Fruit fly (Drosophila melanogaster) whole organism, embryonic: ENCODE measurements around the gene hog.

Experiments
- CG10147 ChIP-seq: fragments of 200-800 bp; sonication (Bioruptor generic); optimal IDR thresholded peaks from 2 replicates; lab custom pipeline; 2019; ENCODE audit warnings: missing biosample characterization, mild to moderate bottlenecking, missing genetic modification characterization, moderate library complexity
- CG11504 ChIP-seq: fragments of 200-800 bp; sonication (Bioruptor generic); optimal IDR thresholded peaks from 3 replicates; lab custom pipeline; 2019; ENCODE audit warnings: missing biosample characterization, mild to moderate bottlenecking, missing genetic modification characterization, moderate library complexity
- CG11723 ChIP-seq: fragments of 200-800 bp; sonication (Bioruptor generic); optimal IDR thresholded peaks from 2 replicates; lab custom pipeline; 2017; ENCODE audit warnings: missing biosample characterization, mild to moderate bottlenecking, missing genetic modification characterization
- CG1233 ChIP-seq: fragments of 200-800 bp; sonication (Bioruptor generic); optimal IDR thresholded peaks from 4 replicates; lab custom pipeline; 2018; ENCODE audit warnings: missing biosample characterization, mild to moderate bottlenecking, missing genetic modification characterization
- CG13624 ChIP-seq: fragments of 200-800 bp; sonication (Bioruptor generic); optimal IDR thresholded peaks from 2 replicates; lab custom pipeline; 2016; ENCODE audit warnings: missing biosample characterization, missing genetic modification characterization
- CG15011 ChIP-seq: fragments of 200-800 bp; sonication (Bioruptor generic); optimal IDR thresholded peaks from 3 replicates; lab custom pipeline; 2018; ENCODE audit warnings: missing biosample characterization, mild to moderate bottlenecking, missing genetic modification characterization
- CG1603 ChIP-seq: fragments of 200-800 bp; sonication (Bioruptor generic); optimal IDR thresholded peaks from 2 replicates; lab custom pipeline; 2019; ENCODE audit warnings: missing biosample characterization, mild to moderate bottlenecking, missing genetic modification characterization, moderate library complexity
- CG16813 ChIP-seq: fragments of 200-800 bp; sonication (Bioruptor generic); IDR thresholded peaks from 3 replicates; pipeline ENCODE4 v1.3.6; 2022; ENCODE audit warnings: missing biosample characterization, missing genetic modification characterization; ENCODE audit not compliant: partially characterized antibody
- CG17802 ChIP-seq: fragments of 200-800 bp; sonication (Bioruptor generic); optimal IDR thresholded peaks from 2 replicates; lab custom pipeline; 2018; ENCODE audit warnings: missing biosample characterization, mild to moderate bottlenecking, missing genetic modification characterization, moderate library complexity
- CG1792 ChIP-seq: fragments of 200-800 bp; sonication (Bioruptor generic); optimal IDR thresholded peaks from 2 replicates; lab custom pipeline; 2016; ENCODE audit warnings: missing biosample characterization, missing genetic modification characterization
- CG18262 ChIP-seq: fragments of 200-800 bp; optimal IDR thresholded peaks from 3 replicates; lab custom pipeline; 2019; ENCODE audit warnings: missing biosample characterization, mild to moderate bottlenecking, missing genetic modification characterization, moderate library complexity
- CG31388 ChIP-seq: fragments of 200-800 bp; sonication (Bioruptor generic); optimal IDR thresholded peaks from 2 replicates; lab custom pipeline; 2016; ENCODE audit warnings: missing biosample characterization, missing genetic modification characterization
- CG3281 ChIP-seq: fragments of 200-800 bp; sonication (Bioruptor generic); optimal IDR thresholded peaks from 3 replicates; lab custom pipeline; 2017; ENCODE audit warnings: missing biosample characterization, mild to moderate bottlenecking, missing genetic modification characterization
- CG34422 ChIP-seq: fragments of 200-800 bp; sonication (Bioruptor generic); IDR thresholded peaks from 3 replicates; pipeline ENCODE4 v1.3.6; 2022; ENCODE audit warnings: missing biosample characterization, missing genetic modification characterization
- CG4360 ChIP-seq: fragments of 200-800 bp; sonication (Bioruptor generic); IDR thresholded peaks from 2 replicates; pipeline ENCODE4 v1.3.6; 2022; ENCODE audit warnings: missing biosample characterization, missing genetic modification characterization
- CG4730 ChIP-seq: fragments of 200-800 bp; sonication (Bioruptor generic); IDR thresholded peaks from 2 replicates; pipeline ENCODE4 v1.3.6; 2022; ENCODE audit warnings: missing biosample characterization, missing genetic modification characterization
- CG6272 ChIP-seq: fragments of 200-800 bp; sonication (Bioruptor generic); IDR thresholded peaks from 2 replicates; pipeline ENCODE4 v1.3.6; 2022; ENCODE audit warnings: missing biosample characterization, missing genetic modification characterization
- CG6765 ChIP-seq: fragments of 200-800 bp; sonication (Bioruptor generic); optimal IDR thresholded peaks from 3 replicates; lab custom pipeline; 2017; ENCODE audit warnings: missing biosample characterization, mild to moderate bottlenecking, missing genetic modification characterization
- CG8290 ChIP-seq, 3 experiments: fragments of 200-800 bp; sonication (Bioruptor generic); optimal IDR thresholded peaks; 2 replicates each; lab custom pipeline; 2016 to 2019; ENCODE audit warnings: missing biosample characterization in 3 of 3, missing genetic modification characterization in 3 of 3, mild to moderate bottlenecking in 2 of 3, moderate library complexity in 1 of 3
- CG8478 ChIP-seq: fragments of >200 bp; optimal IDR thresholded peaks from 2 replicates; lab custom pipeline; 2018
- CG8944 ChIP-seq: fragments of 200-800 bp; sonication (Bioruptor generic); optimal IDR thresholded peaks from 3 replicates; lab custom pipeline; 2016; ENCODE audit warnings: missing biosample characterization, missing genetic modification characterization
- CG9437 ChIP-seq: fragments of 200-800 bp; sonication (Bioruptor generic); optimal IDR thresholded peaks from 2 replicates; lab custom pipeline; 2018; ENCODE audit warnings: missing biosample characterization, mild to moderate bottlenecking, missing genetic modification characterization
- CTCF ChIP-seq: fragments of 200-800 bp; sonication (Bioruptor generic); optimal IDR thresholded peaks from 2 replicates; lab custom pipeline; 2017; ENCODE audit warnings: missing biosample characterization, mild to moderate bottlenecking, missing genetic modification characterization, moderate library complexity
- Chrac-16 ChIP-seq: fragments of 200-800 bp; sonication (Bioruptor generic); optimal IDR thresholded peaks from 3 replicates; lab custom pipeline; 2016; ENCODE audit warnings: missing biosample characterization, missing genetic modification characterization
- CkIIα-i1 ChIP-seq: fragments of 200-800 bp; sonication (Bioruptor generic); IDR thresholded peaks from 2 replicates; pipeline ENCODE4 v1.3.6; 2022; ENCODE audit warnings: missing biosample characterization, missing genetic modification characterization
- Drgx ChIP-seq: fragments of 200-800 bp; sonication (Bioruptor generic); IDR thresholded peaks from 2 replicates; pipeline ENCODE4 v1.3.6; 2022; ENCODE audit warnings: missing biosample characterization, missing genetic modification characterization
- GATAe ChIP-seq: fragments of 200-800 bp; sonication (Bioruptor generic); conservative IDR thresholded peaks from 2 replicates; pipeline ENCODE4 v1.3.6; 2022; ENCODE audit warnings: missing biosample characterization, missing genetic modification characterization
- Hmx ChIP-seq: fragments of 200-800 bp; sonication (Bioruptor generic); optimal IDR thresholded peaks from 2 replicates; lab custom pipeline; 2016; ENCODE audit warnings: missing biosample characterization, missing genetic modification characterization
- Jarid2 ChIP-seq: fragments of 200-800 bp; sonication (Bioruptor generic); optimal IDR thresholded peaks from 3 replicates; lab custom pipeline; 2017; ENCODE audit warnings: mild to moderate bottlenecking, missing biosample characterization, missing genetic modification reagents, missing genetic modification characterization
- Med ChIP-seq: fragments of 200-800 bp; sonication (Bioruptor generic); peaks from one replicate; lab custom pipeline; 2016; ENCODE audit warnings: missing biosample characterization, missing genetic modification characterization, mild to moderate bottlenecking, inconsistent platforms, moderate library complexity
- Poxn ChIP-seq: fragments of 200-800 bp; sonication (Bioruptor generic); IDR thresholded peaks from 2 replicates; pipeline ENCODE4 v1.3.6; 2022; ENCODE audit warnings: missing biosample characterization, missing genetic modification characterization
- Sox102F ChIP-seq: fragments of 200-800 bp; sonication (Bioruptor generic); optimal IDR thresholded peaks from 2 replicates; lab custom pipeline; 2018; ENCODE audit warnings: missing biosample characterization, mild to moderate bottlenecking, missing genetic modification characterization, moderate library complexity
- Sry-δ ChIP-seq: fragments of 200-800 bp; sonication (Bioruptor generic); optimal IDR thresholded peaks from 2 replicates; lab custom pipeline; 2016; ENCODE audit warnings: missing biosample characterization, missing genetic modification characterization
- TFAM ChIP-seq: fragments of 200-800 bp; sonication (Bioruptor generic); optimal IDR thresholded peaks from 2 replicates; lab custom pipeline; 2017; ENCODE audit warnings: missing biosample characterization, missing genetic modification characterization, inconsistent platforms
- Xbp1 ChIP-seq: fragments of 200-800 bp; sonication (Bioruptor generic); optimal IDR thresholded peaks from 3 replicates; lab custom pipeline; 2016; ENCODE audit warnings: missing biosample characterization, mild to moderate bottlenecking, missing genetic modification characterization
- cg ChIP-seq: fragments of 200-800 bp; sonication (Bioruptor generic); optimal IDR thresholded peaks from 3 replicates; lab custom pipeline; 2019; ENCODE audit warnings: missing biosample characterization, mild to moderate bottlenecking, missing genetic modification characterization, moderate library complexity
- chn ChIP-seq: fragments of 200-800 bp; sonication (Bioruptor generic); optimal IDR thresholded peaks from 2 replicates; lab custom pipeline; 2016; ENCODE audit warnings: missing biosample characterization, missing genetic modification characterization
- ci ChIP-seq: fragments of 200-800 bp; sonication (Bioruptor generic); IDR thresholded peaks from 3 replicates; pipeline ENCODE4 v1.3.6; 2022; ENCODE audit warnings: missing biosample characterization, missing genetic modification characterization
- corto ChIP-seq: fragments of 200-800 bp; sonication (Bioruptor generic); optimal IDR thresholded peaks from 2 replicates; lab custom pipeline; 2016; ENCODE audit warnings: missing biosample characterization, mild to moderate bottlenecking, missing genetic modification characterization, moderate library complexity
- dmrt11E ChIP-seq: fragments of 200-800 bp; sonication (Bioruptor generic); optimal IDR thresholded peaks from 3 replicates; lab custom pipeline; 2018; ENCODE audit warnings: missing biosample characterization, mild to moderate bottlenecking, missing genetic modification characterization, moderate library complexity
- ems ChIP-seq: fragments of 200-800 bp; sonication (Bioruptor generic); optimal IDR thresholded peaks from 3 replicates; lab custom pipeline; 2016; ENCODE audit warnings: missing biosample characterization, missing genetic modification characterization
- ewg ChIP-seq: fragments of 200-800 bp; sonication (Bioruptor generic); optimal IDR thresholded peaks from 3 replicates; lab custom pipeline; 2017; ENCODE audit warnings: mild to moderate bottlenecking, missing biosample characterization, missing genetic modification reagents, missing genetic modification characterization
- gcm2 ChIP-seq: fragments of 200-800 bp; sonication (Bioruptor generic); optimal IDR thresholded peaks from 2 replicates; lab custom pipeline; 2016; ENCODE audit warnings: missing biosample characterization, missing genetic modification characterization
- hbn ChIP-seq: fragments of 200-800 bp; sonication (Bioruptor generic); IDR thresholded peaks from 2 replicates; pipeline ENCODE4 v1.3.6; 2022; ENCODE audit warnings: missing biosample characterization, missing genetic modification characterization; ENCODE audit not compliant: partially characterized antibody
- hth ChIP-seq: fragments of >200 bp; optimal IDR thresholded peaks from 2 replicates; lab custom pipeline; 2017; ENCODE audit warnings: inconsistent platforms
- mld ChIP-seq: fragments of 200-800 bp; sonication (Bioruptor generic); IDR thresholded peaks from 3 replicates; pipeline ENCODE4 v1.3.6; 2022; ENCODE audit warnings: missing biosample characterization, missing genetic modification characterization; ENCODE audit not compliant: partially characterized antibody
- onecut ChIP-seq: fragments of 200-800 bp; sonication (Bioruptor generic); IDR thresholded peaks from 2 replicates; pipeline ENCODE4 v1.3.6; 2022; ENCODE audit warnings: missing biosample characterization, missing genetic modification characterization
- pros ChIP-seq: fragments of 200-800 bp; sonication (Bioruptor generic); optimal IDR thresholded peaks from 3 replicates; lab custom pipeline; 2019; ENCODE audit warnings: missing biosample characterization, mild to moderate bottlenecking, missing genetic modification characterization, moderate library complexity
- ro ChIP-seq: fragments of 200-800 bp; sonication (Bioruptor generic); IDR thresholded peaks from 2 replicates; pipeline ENCODE4 v1.3.6; 2022; ENCODE audit warnings: missing biosample characterization, missing genetic modification characterization
- sc ChIP-seq, 3 experiments: fragments of >200 bp in 2 of 3; fragments of 200-800 bp in 1 of 3; sonication (Bioruptor generic) in 1 of 3; optimal IDR thresholded peaks; 2 replicates in 2 of 3; 3 replicates in 1 of 3; lab custom pipeline; 2017; ENCODE audit warnings: mild to moderate bottlenecking in 1 of 3, missing biosample characterization in 1 of 3, missing genetic modification characterization in 1 of 3, missing genetic modification reagents in 1 of 3
- sens ChIP-seq: fragments of 200-800 bp; sonication (Bioruptor generic); peaks from one replicate; lab custom pipeline; 2016; ENCODE audit warnings: missing biosample characterization, missing genetic modification characterization
- vfl ChIP-seq: fragments of 200-800 bp; sonication (Bioruptor generic); optimal IDR thresholded peaks from 2 replicates; lab custom pipeline; 2016; ENCODE audit warnings: missing biosample characterization, missing genetic modification characterization

Gene hog

DNA sequence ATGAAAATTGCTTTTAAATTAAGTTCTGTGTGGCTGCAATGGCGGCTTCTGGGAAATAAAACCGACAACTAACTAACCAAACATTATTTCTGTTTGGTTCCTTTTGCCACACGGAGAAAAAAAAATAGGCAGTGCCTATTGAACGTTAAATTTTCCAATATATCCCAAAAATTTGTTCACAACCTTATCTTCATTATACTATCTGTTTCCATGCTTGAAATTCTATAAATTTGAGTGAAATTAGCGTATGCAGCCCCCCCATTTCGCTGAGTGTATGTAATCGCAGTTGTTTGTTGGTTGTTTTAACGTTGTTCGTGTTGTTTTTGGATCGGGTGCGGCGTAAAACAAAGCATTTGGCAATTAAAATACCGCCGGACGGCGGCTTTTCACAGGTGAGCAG is 19.7 kb upstream of the hog start (continued):
- peak; percentile 2 for TF ChIP-seq chn (GFP tag; lab: Kevin White, UChicago)
- TF ChIP-seq Sry-δ (GFP tag; lab: Kevin White, UChicago) = no peak
- peak; percentile 46 for TF ChIP-seq Sox102F
- no peak for TF ChIP-seq CG8944 (GFP tag; lab: Kevin White, UChicago)
- TF ChIP-seq CG6765 (GFP tag; lab: Kevin White, UChicago) = no peak
- no peak for TF ChIP-seq vfl (GFP tag; lab: Kevin White, UChicago)
- no peak for TF ChIP-seq Jarid2 (GFP tag; lab: Kevin White, UChicago)
- TF ChIP-seq CG11723 (GFP tag; lab: Kevin White, UChicago) = no peak
- no peak for TF ChIP-seq CG8478 (lab: Kevin White, UChicago)
- no peak for TF ChIP-seq GATAe (GFP tag; lab: Robert Waterston, UW)
- TF ChIP-seq ewg (GFP tag; lab: Kevin White, UChicago) = no peak
- TF ChIP-seq CG11504 (tag; lab: Kevin White, UChicago) = peak; percentile 47
- TF ChIP-seq CG13624 (GFP tag; lab: Kevin White, UChicago) = no peak
- no peak for TF ChIP-seq CG3281 (GFP tag; lab: Kevin White, UChicago)
- no peak for TF ChIP-seq CkIIα-i1
- TF ChIP-seq pros (GFP tag; lab: Kevin White, UChicago) = no peak
- no peak for TF ChIP-seq CG1792 (GFP tag; lab: Kevin White, UChicago)
- TF ChIP-seq ro (GFP tag; lab: Robert Waterston, UW) = no peak
- no peak for TF ChIP-seq CG10147
- no peak for TF ChIP-seq CG4360 (GFP tag; lab: Robert Waterston, UW)
- TF ChIP-seq CG1603 = peak; percentile 48
- no peak for TF ChIP-seq cg
- TF ChIP-seq TFAM (GFP tag; lab: Kevin White, UChicago) = no peak
- no peak for TF ChIP-seq ems (GFP tag; lab: Kevin White, UChicago)
- no peak for TF ChIP-seq CG34422 (GFP tag; lab: Robert Waterston, UW)
- no peak for TF ChIP-seq Chrac-16 (GFP tag; lab: Kevin White, UChicago)
- TF ChIP-seq Hmx (GFP tag; lab: Kevin White, UChicago) = no peak
- peak; percentile 26 for TF ChIP-seq Xbp1 (GFP tag; lab: Kevin White, UChicago)

DNA sequence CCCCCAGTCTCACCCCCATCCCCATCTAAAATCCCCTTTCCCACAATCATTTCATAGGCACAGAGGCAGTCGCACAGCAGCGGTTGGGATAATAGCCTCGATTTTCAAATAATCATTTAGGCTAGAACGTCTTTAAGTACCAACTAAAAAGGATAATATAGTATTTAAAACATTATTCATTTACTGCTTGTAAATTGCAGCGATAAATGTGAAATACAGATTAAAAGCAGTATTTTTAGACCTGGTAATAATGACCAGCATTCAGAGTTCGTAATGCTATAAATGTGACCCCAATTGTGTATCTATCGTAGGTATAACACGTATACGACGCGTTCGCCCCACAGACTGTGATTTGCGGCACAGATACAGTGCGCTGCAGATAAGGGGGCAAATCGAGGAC is 8.8 kb upstream of the hog start:
- TF ChIP-seq CG15011 (GFP tag; lab: Kevin White, UChicago) = no peak
- TF ChIP-seq CTCF (GFP tag; lab: Kevin White, UChicago) = no peak
- TF ChIP-seq Med (GFP tag; lab: Kevin White, UChicago) = peak; percentile 65
- no peak for TF ChIP-seq CG6272
- no peak for TF ChIP-seq CG16813 (GFP tag; lab: Robert Waterston, UW)
- TF ChIP-seq CG17802 (tag; lab: Kevin White, UChicago) = no peak
- TF ChIP-seq dmrt11E (tag; lab: Kevin White, UChicago) = no peak
- TF ChIP-seq sens = peak; percentile 76
- TF ChIP-seq Sry-δ (GFP tag; lab: Kevin White, UChicago) = no peak
- no peak for TF ChIP-seq hth
- TF ChIP-seq hbn (GFP tag; lab: Robert Waterston, UW) = no peak
- no peak for TF ChIP-seq sc (optimal IDR thresholded peaks at IDR 0.05; lab: Kevin White, UChicago)
- no peak for TF ChIP-seq sc (GFP tag; optimal IDR thresholded peaks at IDR 0.05; lab: Kevin White, UChicago)
- peak; percentile 37 for TF ChIP-seq Drgx (GFP tag; lab: Robert Waterston, UW)
- TF ChIP-seq CG8478 (lab: Kevin White, UChicago) = no peak
- no peak for TF ChIP-seq corto (GFP tag; lab: Kevin White, UChicago)
- TF ChIP-seq CG4730 = no peak
- peak; percentile 39 for TF ChIP-seq CG18262 (tag; lab: Kevin White, UChicago)
- TF ChIP-seq mld = no peak
- no peak for TF ChIP-seq CG8290 (GFP tag; optimal IDR thresholded peaks at IDR 0.05; lab: Kevin White, UChicago)
- TF ChIP-seq CG8290 (tag; optimal IDR thresholded peaks at IDR 0.05; lab: Kevin White, UChicago) = peak in 1 of 2 experiments; percentile 1
- no peak for TF ChIP-seq ci
- no peak for TF ChIP-seq CG1233 (GFP tag; lab: Kevin White, UChicago)
- TF ChIP-seq Poxn (GFP tag; lab: Robert Waterston, UW) = no peak
- TF ChIP-seq CG9437 (GFP tag; lab: Kevin White, UChicago) = no peak
- TF ChIP-seq onecut (GFP tag; lab: Robert Waterston, UW) = no peak
- no peak for TF ChIP-seq gcm2 (GFP tag; lab: Kevin White, UChicago)
- no peak for TF ChIP-seq CG31388
